Fruit fly (Drosophila melanogaster): Measurements from ENCODE around the gene Josd.

The Josd gene

dm6 chrX:6260900-6261299 lies at the start of gene Josd (continued):
- TF ChIP-seq kni (GFP tag; optimal IDR thresholded peaks at IDR 0.05): no peak
- TF ChIP-seq hbn (GFP tag; IDR thresholded peaks at IDR 0.05; ENCODE audit: partially characterized antibody): peak; percentile 87
- no peak for TF ChIP-seq fd102C (GFP tag; optimal IDR thresholded peaks at IDR 0.05)
- TF ChIP-seq Adf1 (GFP tag; IDR thresholded peaks at IDR 0.05): no peak
- TF ChIP-seq CG9609 (GFP tag; optimal IDR thresholded peaks at IDR 0.05): no peak
- no peak for TF ChIP-seq Ada2b (GFP tag; IDR thresholded peaks at IDR 0.05)
- no peak for TF ChIP-seq Neu2 (GFP tag; optimal IDR thresholded peaks at IDR 0.05; ENCODE audit: borderline replicate concordance)
- no peak for TF ChIP-seq dysf (GFP tag; IDR thresholded peaks at IDR 0.05)
- TF ChIP-seq amos (GFP tag; IDR thresholded peaks at IDR 0.05; ENCODE audit: partially characterized antibody): peak; percentile 92
- peak; percentile 83 for TF ChIP-seq bbx (GFP tag; IDR thresholded peaks at IDR 0.05; ENCODE audit: partially characterized antibody)
- TF ChIP-seq Camta (GFP tag; optimal IDR thresholded peaks at IDR 0.05): no peak
- no peak for TF ChIP-seq CG14441 (GFP tag; IDR thresholded peaks at IDR 0.05)
- TF ChIP-seq CG1603 (tag; optimal IDR thresholded peaks at IDR 0.05): peak; percentile 36
- no peak for TF ChIP-seq CG13894 (tag; optimal IDR thresholded peaks at IDR 0.05)
- no peak for TF ChIP-seq Poxn (GFP tag; IDR thresholded peaks at IDR 0.05)
- TF ChIP-seq CG14667 (GFP tag; IDR thresholded peaks at IDR 0.05): no peak
- peak; percentile 93 for TF ChIP-seq CG15514 (GFP tag; optimal IDR thresholded peaks at IDR 0.05)
- no peak for TF ChIP-seq CG17612 (GFP tag; IDR thresholded peaks at IDR 0.05)
- peak; percentile 80 for TF ChIP-seq Med (GFP tag)
- no peak for TF ChIP-seq p53 (GFP tag; optimal IDR thresholded peaks at IDR 0.05)
- TF ChIP-seq z (GFP tag; IDR thresholded peaks at IDR 0.05): no peak
- TF ChIP-seq Lhr (GFP tag; optimal IDR thresholded peaks at IDR 0.05): no peak
- no peak for TF ChIP-seq sob (GFP tag; IDR thresholded peaks at IDR 0.05)
- no peak for TF ChIP-seq CG16779 (GFP tag; IDR thresholded peaks at IDR 0.05)
- peak; percentile 8 for TF ChIP-seq CG10147 (GFP tag; optimal IDR thresholded peaks at IDR 0.05)
- TF ChIP-seq vvl (GFP tag; IDR thresholded peaks at IDR 0.05): 0 out of 2 replicates have a peak, but pooled peaks have one; percentile 8
- TF ChIP-seq row (GFP tag; IDR thresholded peaks at IDR 0.05): peak; percentile 83
- peak; percentile 15 for TF ChIP-seq Dp (GFP tag; optimal IDR thresholded peaks at IDR 0.05)
- TF ChIP-seq CG6254 (GFP tag; optimal IDR thresholded peaks at IDR 0.05): no peak
- peak; percentile 50; the same call in 1 of the 2 replicates for TF ChIP-seq ato (GFP tag; IDR thresholded peaks at IDR 0.05; ENCODE audit: partially characterized antibody)
- peak; percentile 6 for TF ChIP-seq CG10267 (tag; optimal IDR thresholded peaks at IDR 0.05)
- TF ChIP-seq CG10209 (GFP tag; optimal IDR thresholded peaks at IDR 0.05): no peak
- peak; percentile 85 for TF ChIP-seq BEAF-32 (GFP tag; optimal IDR thresholded peaks at IDR 0.05)
- no peak for TF ChIP-seq ftz-f1 (GFP tag; optimal IDR thresholded peaks at IDR 0.05)
- TF ChIP-seq CG4617 (GFP tag; optimal IDR thresholded peaks at IDR 0.05; ENCODE audit: borderline replicate concordance): peak; percentile 26
- no peak for TF ChIP-seq Xbp1 (GFP tag; optimal IDR thresholded peaks at IDR 0.05)
- peak; percentile 81 for TF ChIP-seq Dref (GFP tag; IDR thresholded peaks at IDR 0.05)
- TF ChIP-seq sna (GFP tag; IDR thresholded peaks at IDR 0.05; ENCODE audit: partially characterized antibody): peak; percentile 69; the same call in 1 of the 2 replicates
- no peak for TF ChIP-seq schlank (tag; optimal IDR thresholded peaks at IDR 0.05)
- peak; percentile 51 for TF ChIP-seq pzg (GFP tag; optimal IDR thresholded peaks at IDR 0.05)
- TF ChIP-seq CG2129 (GFP tag; IDR thresholded peaks at IDR 0.05; ENCODE audit: partially characterized antibody): peak; percentile 74; the same call in 1 of the 2 replicates
- peak; percentile 23 for TF ChIP-seq mam (GFP tag; optimal IDR thresholded peaks at IDR 0.05)
- TF ChIP-seq CG17328 (GFP tag; IDR thresholded peaks at IDR 0.05): no peak
- no peak for TF ChIP-seq gt (GFP tag; IDR thresholded peaks at IDR 0.05)
- peak; percentile 11 for TF ChIP-seq sug (tag; optimal IDR thresholded peaks at IDR 0.05)
- peak; percentile 83 for TF ChIP-seq CG6791 (GFP tag; IDR thresholded peaks at IDR 0.05; ENCODE audit: partially characterized antibody)
- TF ChIP-seq nmo (GFP tag; optimal IDR thresholded peaks at IDR 0.05): peak; percentile 18
- TF ChIP-seq Bgb (GFP tag; IDR thresholded peaks at IDR 0.05; ENCODE audit: partially characterized antibody): peak; percentile 86
- peak; percentile 74 for TF ChIP-seq HLH4C (GFP tag; IDR thresholded peaks at IDR 0.05; ENCODE audit: partially characterized antibody)
